Fruit fly (Drosophila melanogaster): ENCODE measurements around the gene Gs1.

DNA sequence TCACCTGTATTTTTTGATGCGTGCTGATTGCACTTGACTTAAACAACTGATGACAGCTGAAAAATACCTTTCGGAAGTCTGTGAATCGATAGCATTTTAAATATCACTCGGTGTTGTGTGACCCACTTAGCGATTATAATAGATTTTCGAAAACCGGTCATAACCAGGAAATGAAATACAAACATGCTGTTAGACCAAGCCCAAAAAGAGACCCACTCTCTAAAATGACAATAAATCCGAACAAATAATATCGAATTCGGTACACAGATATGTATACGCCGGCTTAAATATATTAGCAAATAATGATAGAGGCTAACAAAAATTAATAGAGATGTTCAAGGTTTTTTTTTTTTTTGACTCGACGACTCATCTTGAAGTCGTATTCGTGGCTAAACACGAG, 43.9 kb downstream of the Gs1 start:
- no peak for TF ChIP-seq al (GFP tag; IDR thresholded peaks at IDR 0.05)
- TF ChIP-seq pan (optimal IDR thresholded peaks at IDR 0.05) = no peak
- no peak for TF ChIP-seq pan (GFP tag; optimal IDR thresholded peaks at IDR 0.05 in 1 of 2, IDR thresholded peaks at IDR 0.05 in 1 of 2)
- no peak for TF ChIP-seq Hsf (GFP tag; optimal IDR thresholded peaks at IDR 0.05)
- no peak for TF ChIP-seq schlank (tag; optimal IDR thresholded peaks at IDR 0.05)
- TF ChIP-seq mirr (GFP tag; optimal IDR thresholded peaks at IDR 0.05) = no peak
- no peak for TF ChIP-seq Hr39 (optimal IDR thresholded peaks at IDR 0.05)
- TF ChIP-seq eyg (GFP tag; optimal IDR thresholded peaks at IDR 0.05) = no peak
- no peak for TF ChIP-seq Xbp1 (GFP tag; optimal IDR thresholded peaks at IDR 0.05)
- no peak for TF ChIP-seq Spps (tag; optimal IDR thresholded peaks at IDR 0.05)
- TF ChIP-seq H2.0 (GFP tag; IDR thresholded peaks at IDR 0.05) = no peak
- TF ChIP-seq CG10267 (tag; optimal IDR thresholded peaks at IDR 0.05) = no peak
- no peak for TF ChIP-seq hbn (GFP tag; IDR thresholded peaks at IDR 0.05; ENCODE audit: partially characterized antibody)

Data from whole organism, embryonic.